Worm (Caenorhabditis elegans): ENCODE data around the gene srh-18.

srh-18 gene

DNA sequence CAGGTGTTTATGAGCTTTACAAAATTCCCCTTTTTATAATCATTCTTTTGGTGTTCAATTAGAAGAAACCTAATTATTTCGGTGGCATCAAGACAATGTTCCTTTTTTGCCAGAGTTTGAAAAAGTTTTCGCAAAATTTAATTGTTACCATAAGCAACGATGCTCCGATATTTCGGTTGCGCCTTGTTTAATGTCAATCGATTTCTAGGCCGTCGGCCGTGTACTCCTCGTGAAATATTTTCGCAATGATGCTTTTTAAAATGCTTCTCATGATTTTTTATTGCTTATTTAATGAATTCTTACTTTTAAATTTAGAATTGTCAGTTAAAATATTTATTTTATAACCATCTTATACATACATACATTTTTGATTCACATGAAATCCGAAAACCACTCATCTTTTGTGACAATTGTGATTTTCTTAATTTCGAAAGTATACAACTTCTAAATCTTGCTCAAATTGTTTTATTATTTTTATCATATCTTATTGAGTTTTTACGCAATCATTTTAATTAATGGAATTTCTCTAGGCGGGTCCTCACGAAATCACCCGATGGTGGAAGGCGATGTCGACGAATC, 5.1 kb upstream of the srh-18 start, which contains the start of gene C50B6.3 (continued):
- TF ChIP-seq Y75B8A.6 (GFP tag; IDR thresholded peaks at IDR 0.05) (no peak), mes-2 (tag; optimal IDR thresholded peaks at IDR 0.05; ENCODE audit: poor library complexity, severe bottlenecking) (peak; percentile 99), saeg-2 (GFP tag; IDR thresholded peaks at IDR 0.05) (no peak), gei-8 (GFP tag; optimal IDR thresholded peaks at IDR 0.05) (no peak), lin-39 (tag; optimal IDR thresholded peaks at IDR 0.05) (peak; percentile 10), unc-62 (GFP tag; optimal IDR thresholded peaks at IDR 0.05 in 1 of 2) (peak in 1 of 2 experiments; percentile 90), unc-62 (tag; optimal IDR thresholded peaks at IDR 0.05) (no peak), dmd-6 (GFP tag; IDR thresholded peaks at IDR 0.05) (peak; percentile 62), T26A8.4 (GFP tag; IDR thresholded peaks at IDR 0.05) (0 out of 2 replicates have a peak, but pooled peaks have one; percentile 44), dve-1 (tag; optimal IDR thresholded peaks at IDR 0.05; ENCODE audit: insufficient read depth) (peak; percentile 80), rbr-2 (tag; optimal IDR thresholded peaks at IDR 0.05) (peak; percentile 66), aly-2 (tag; optimal IDR thresholded peaks at IDR 0.05) (no peak), duxl-1 (tag; optimal IDR thresholded peaks at IDR 0.05; ENCODE audit: poor library complexity) (peak; percentile 83), ceh-62 (tag; optimal IDR thresholded peaks at IDR 0.05) (no peak), tra-1 (GFP tag; IDR thresholded peaks at IDR 0.05) (no peak), dpl-1 (GFP tag; optimal IDR thresholded peaks at IDR 0.05) (peak; percentile 83), unc-130 (GFP tag; optimal IDR thresholded peaks at IDR 0.05) (peak; percentile 71), ctbp-1 (GFP tag; IDR thresholded peaks at IDR 0.05) (no peak), aha-1 (tag) (peak; percentile 73), dmd-8 (GFP tag; IDR thresholded peaks at IDR 0.05) (no peak), ceh-20 (GFP tag; IDR thresholded peaks at IDR 0.05) (no peak), nhr-41 (GFP tag; IDR thresholded peaks at IDR 0.05) (no peak), arid-1 (GFP tag; conservative IDR thresholded peaks at IDR 0.05) (no peak), ceh-32 (tag; optimal IDR thresholded peaks at IDR 0.05; ENCODE audit: poor library complexity) (no peak), ces-1 (GFP tag; optimal IDR thresholded peaks at IDR 0.05) (no peak), egl-27 (tag; optimal IDR thresholded peaks at IDR 0.05) (no peak), daf-8 (GFP tag; IDR thresholded peaks at IDR 0.05) (no peak)

DNA sequence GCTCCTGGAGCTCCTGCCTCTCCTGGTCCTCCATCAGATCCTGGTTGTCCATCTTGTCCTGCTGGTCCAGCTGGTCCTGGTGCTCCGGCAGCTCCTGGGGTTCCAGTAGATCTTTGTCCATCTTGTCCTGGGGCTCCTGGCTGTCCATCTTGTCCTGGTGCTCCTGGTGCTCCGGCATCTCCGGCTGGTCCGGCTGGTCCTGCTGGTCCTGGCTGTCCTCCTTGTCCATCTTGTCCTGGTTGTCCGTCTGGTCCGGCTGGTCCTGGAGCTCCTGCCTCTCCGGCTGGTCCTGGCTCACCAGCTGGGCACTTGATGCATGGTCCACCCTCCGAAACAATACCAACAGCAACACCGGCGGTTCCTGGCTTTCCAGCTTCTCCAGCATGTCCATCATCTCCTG, 1.0 kb upstream of the srh-18 start:
- TF ChIP-seq madf-5 (GFP tag; IDR thresholded peaks at IDR 0.05): 0 out of 4 replicates have a peak, but pooled peaks of 1 of the 2 experiments have one; percentile 7
- 0 out of 2 replicates have a peak, but pooled peaks have one; percentile 10 for TF ChIP-seq dmd-8 (GFP tag; IDR thresholded peaks at IDR 0.05)
- TF ChIP-seq set-16 (GFP tag; IDR thresholded peaks at IDR 0.05): peak; percentile 98

- TF ChIP-seq unc-62 (GFP tag; optimal IDR thresholded peaks at IDR 0.05 in 1 of 2): peak in 1 of 2 experiments; percentile 73
- TF ChIP-seq unc-62 (tag; optimal IDR thresholded peaks at IDR 0.05): no peak
- no peak for TF ChIP-seq tag-97 (GFP tag; IDR thresholded peaks at IDR 0.05)
- no peak for TF ChIP-seq skn-1 (tag; optimal IDR thresholded peaks at IDR 0.05)
- TF ChIP-seq mxl-2 (GFP tag; conservative IDR thresholded peaks at IDR 0.05): no peak
Observed at ce11 chrV:13320676-13321075, 2.4 kb downstream of the srh-18 start, which contains the start of gene srh-15. TSS of gene srh-15 (plus strand) at chrV:13320976.

DNA sequence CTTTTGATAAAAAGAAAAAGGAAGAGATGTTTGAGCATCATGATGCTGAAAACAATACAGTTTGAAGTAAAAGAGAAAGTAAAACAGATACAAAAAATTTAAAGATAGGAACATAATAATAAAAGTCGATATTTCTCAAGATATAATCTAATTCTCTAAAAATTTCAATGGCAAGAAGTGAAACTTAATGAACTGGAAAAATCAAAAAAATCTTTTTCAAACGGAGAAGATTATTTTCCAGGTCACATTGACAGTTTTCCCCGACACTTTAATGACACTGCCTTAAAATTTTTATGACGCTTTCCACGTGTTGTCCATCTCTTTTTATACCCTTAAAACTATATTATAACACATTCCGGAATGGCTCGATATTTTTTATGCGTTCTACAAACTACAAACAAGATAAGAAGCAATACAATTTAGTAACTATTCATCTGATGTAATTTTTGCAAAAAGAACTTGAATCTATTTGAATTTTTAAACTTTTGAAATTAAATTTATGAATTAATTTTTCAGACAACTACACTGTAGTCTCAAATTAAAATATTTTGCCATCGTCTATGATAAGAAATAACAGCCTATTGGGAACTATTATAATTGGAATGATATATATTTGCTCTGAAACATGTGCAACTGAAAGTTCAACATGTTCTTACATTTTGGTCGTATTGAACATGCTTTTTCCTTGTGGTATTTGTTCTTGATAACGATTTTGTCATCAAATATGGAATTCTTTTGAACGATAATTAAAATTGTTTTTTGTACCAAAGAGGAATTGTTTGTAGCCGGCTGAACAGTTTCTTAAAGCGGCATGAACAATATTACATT, 6.9 kb downstream of the srh-18 start, which contains the start of gene C50B6.7:
TSS of gene C50B6.7 (minus strand) at position 51 of the 828 bp plus-strand sequence.
- TF ChIP-seq zip-2 (tag; optimal IDR thresholded peaks at IDR 0.05) (no peak), ama-1 (optimal IDR thresholded peaks at IDR 0.05) (no peak), egl-43 (GFP tag; IDR thresholded peaks at IDR 0.05) (no peak), ceh-32 (tag; optimal IDR thresholded peaks at IDR 0.05; ENCODE audit: poor library complexity) (no peak), saeg-2 (GFP tag; IDR thresholded peaks at IDR 0.05) (no peak), D1046.2 (GFP tag; IDR thresholded peaks at IDR 0.05) (no peak), dve-1 (tag; optimal IDR thresholded peaks at IDR 0.05; ENCODE audit: insufficient read depth) (peak; percentile 11), R02D3.7 (tag; optimal IDR thresholded peaks at IDR 0.05) (no peak), daf-16 (GFP tag; optimal IDR thresholded peaks at IDR 0.05) (no peak), daf-16 (tag; optimal IDR thresholded peaks at IDR 0.05) (peak; percentile 52), F49E8.2 (tag; optimal IDR thresholded peaks at IDR 0.05; ENCODE audit: borderline replicate concordance) (no peak), ztf-7 (tag; optimal IDR thresholded peaks at IDR 0.05) (no peak), ceh-28 (tag; optimal IDR thresholded peaks at IDR 0.05) (no peak), dmd-8 (GFP tag; IDR thresholded peaks at IDR 0.05) (no peak), hmg-1.1 (GFP tag; IDR thresholded peaks at IDR 0.05) (no peak), set-16 (GFP tag; IDR thresholded peaks at IDR 0.05) (no peak), nhr-11 (tag; optimal IDR thresholded peaks at IDR 0.05) (no peak), madf-5 (GFP tag; IDR thresholded peaks at IDR 0.05) (no peak), fkh-10 (GFP tag; optimal IDR thresholded peaks at IDR 0.05) (no peak)
